Worm (Caenorhabditis elegans) whole organism, late embryonic: ENCODE results near the gene ref-1.

ENCODE experiments used
- K02D7.2 ChIP-seq: sonication (generic microtip); optimal IDR thresholded peaks from 2 replicates; lab custom pipeline; 2017; ENCODE audit warnings: mild to moderate bottlenecking, missing genetic modification characterization, missing compliant biosample characterization
- T23F11.4 ChIP-seq: fragments of 200-800 bp; sonication (Bioruptor generic); optimal IDR thresholded peaks from 2 replicates; lab custom pipeline; 2018; ENCODE audit warnings: mild to moderate bottlenecking, missing genetic modification characterization, missing compliant biosample characterization
- ama-1 ChIP-seq: fragments of 150-350 bp; optimal IDR thresholded peaks from 2 replicates; lab custom pipeline; 2014
- ceh-19 ChIP-seq: fragments of 200-800 bp; sonication (Bioruptor generic); optimal IDR thresholded peaks from 2 replicates; lab custom pipeline; 2018; ENCODE audit warnings: mild to moderate bottlenecking, missing genetic modification characterization, missing compliant biosample characterization
- ceh-24 ChIP-seq: sonication (generic microtip); optimal IDR thresholded peaks from 2 replicates; lab custom pipeline; 2016; ENCODE audit warnings: mild to moderate bottlenecking, missing genetic modification characterization, missing compliant biosample characterization
- fkh-6 ChIP-seq: sonication (generic microtip); optimal IDR thresholded peaks from 2 replicates; lab custom pipeline; 2016; ENCODE audit warnings: missing genetic modification characterization, missing compliant biosample characterization
- nhr-11 ChIP-seq: fragments of 150-350 bp; optimal IDR thresholded peaks from 2 replicates; lab custom pipeline; 2014; ENCODE audit warnings: missing biosample characterization, missing genetic modification characterization
- pha-4 ChIP-seq: fragments of 150-350 bp; optimal IDR thresholded peaks from 2 replicates; lab custom pipeline; 2018; ENCODE audit warnings: missing biosample characterization, missing genetic modification reagents, missing genetic modification characterization
- sdc-2 ChIP-seq: sonication (generic microtip); optimal IDR thresholded peaks from 2 replicates; lab custom pipeline; 2016; ENCODE audit warnings: missing genotype, missing genetic modification characterization, missing compliant biosample characterization
- sox-2 ChIP-seq: fragments of 200-800 bp; sonication (Bioruptor generic); IDR thresholded peaks from 2 replicates; pipeline ENCODE4 v1.3.6; 2022; ENCODE audit warnings: missing genetic modification reagents, missing genetic modification characterization, missing compliant biosample characterization
- ttx-3 ChIP-seq: sonication (generic microtip); optimal IDR thresholded peaks from 2 replicates; lab custom pipeline; 2016; ENCODE audit warnings: missing genetic modification reagents, missing genetic modification characterization, missing compliant biosample characterization

DNA sequence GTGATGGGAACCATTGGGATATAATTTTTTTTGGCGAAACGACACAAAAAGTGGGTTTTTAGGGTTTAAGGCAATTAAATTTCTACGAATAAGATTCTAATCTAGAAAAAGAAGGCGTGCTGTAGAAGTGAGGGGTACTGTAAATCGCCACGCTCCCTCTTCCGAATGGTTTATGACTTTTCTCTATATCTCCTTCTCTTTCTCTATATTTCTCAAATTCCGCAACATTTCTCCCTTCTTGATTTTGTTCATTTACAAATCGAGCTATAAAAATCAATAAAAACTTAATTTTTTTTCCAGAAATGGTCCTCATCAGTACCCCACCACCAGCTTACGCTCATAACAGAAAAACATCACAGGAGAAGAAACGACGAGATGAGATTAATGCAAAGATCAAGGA is at the start of gene ref-1:
- TF ChIP-seq sdc-2 (tag; lab: Kevin White, UChicago) (no peak), K02D7.2 (tag; lab: Kevin White, UChicago) (no peak), sox-2 (GFP tag; lab: Robert Waterston, UW) (no peak), ama-1 (lab: Kevin White, UChicago) (no peak), ceh-19 (GFP tag; lab: Kevin White, UChicago) (no peak), T23F11.4 (no peak), nhr-11 (tag; lab: Kevin White, UChicago) (no peak), ttx-3 (tag; lab: Kevin White, UChicago) (no peak), ceh-24 (tag; lab: Kevin White, UChicago) (no peak), pha-4 (no peak), fkh-6 (tag; lab: Kevin White, UChicago) (no peak)
